Fruit fly (Drosophila melanogaster) whole organism, embryonic: Measurements from ENCODE around the gene ND-49.
A peak's percentile ranks its signal among the peaks of the same experiment; 100 is the strongest.

Source experiments
- Aef1 ChIP-seq: fragments of 200-800 bp; sonication (Bioruptor generic); IDR thresholded peaks from 3 replicates; pipeline ENCODE4 v1.3.6; 2022; ENCODE audit warnings: missing biosample characterization, missing genetic modification characterization
- CG10959 ChIP-seq: fragments of 200-800 bp; sonication (Bioruptor generic); IDR thresholded peaks from 2 replicates; pipeline ENCODE4 v1.3.6; 2022; ENCODE audit warnings: missing biosample characterization, missing genetic modification characterization
- CG12219 ChIP-seq: fragments of 200-800 bp; sonication (Bioruptor generic); optimal IDR thresholded peaks from 3 replicates; lab custom pipeline; 2018; ENCODE audit warnings: missing biosample characterization, mild to moderate bottlenecking, missing genetic modification characterization
- CG12659 ChIP-seq: fragments of 200-800 bp; sonication (Bioruptor generic); optimal IDR thresholded peaks from 3 replicates; lab custom pipeline; 2017; ENCODE audit warnings: mild to moderate bottlenecking, missing biosample characterization, missing genetic modification reagents, missing genetic modification characterization
- CG13287 ChIP-seq: fragments of 200-800 bp; sonication (Bioruptor generic); IDR thresholded peaks from 2 replicates; pipeline ENCODE4 v1.3.6; 2022; ENCODE audit warnings: missing biosample characterization, missing genetic modification characterization; ENCODE audit not compliant: partially characterized antibody
- CG15269 ChIP-seq: fragments of 200-800 bp; sonication (Bioruptor generic); optimal IDR thresholded peaks from 2 replicates; lab custom pipeline; 2018; ENCODE audit warnings: missing biosample characterization, mild to moderate bottlenecking, missing genetic modification characterization, moderate library complexity
- CG2129 ChIP-seq: fragments of 200-800 bp; sonication (Bioruptor generic); IDR thresholded peaks from 2 replicates; pipeline ENCODE4 v1.3.6; 2022; ENCODE audit warnings: missing biosample characterization, missing genetic modification characterization; ENCODE audit not compliant: partially characterized antibody
- CG2712 ChIP-seq: fragments of 200-800 bp; optimal IDR thresholded peaks from 3 replicates; lab custom pipeline; 2019; ENCODE audit warnings: missing biosample characterization, mild to moderate bottlenecking, missing genetic modification characterization, moderate library complexity
- CG31441 ChIP-seq: fragments of 200-800 bp; sonication (Bioruptor generic); IDR thresholded peaks from 2 replicates; pipeline ENCODE4 v1.3.6; 2022; ENCODE audit warnings: missing biosample characterization, missing genetic modification characterization
- CG32767 ChIP-seq: fragments of 200-800 bp; sonication (Bioruptor generic); IDR thresholded peaks from 2 replicates; pipeline ENCODE4 v1.3.6; 2022; ENCODE audit warnings: missing biosample characterization, missing genetic modification characterization
- CG33557 ChIP-seq: fragments of 200-800 bp; sonication (Bioruptor generic); optimal IDR thresholded peaks from 2 replicates; lab custom pipeline; 2019; ENCODE audit warnings: missing biosample characterization, mild to moderate bottlenecking, missing genetic modification characterization, moderate library complexity
- CG6683 ChIP-seq: fragments of 200-800 bp; sonication (Bioruptor generic); optimal IDR thresholded peaks from 2 replicates; lab custom pipeline; 2017; ENCODE audit warnings: missing biosample characterization, mild to moderate bottlenecking, missing genetic modification characterization, missing genetic modification reagents
- CG8290 ChIP-seq, 3 experiments: fragments of 200-800 bp; sonication (Bioruptor generic); optimal IDR thresholded peaks; 2 replicates each; lab custom pipeline; 2016 to 2019; ENCODE audit warnings: missing biosample characterization in 3 of 3, missing genetic modification characterization in 3 of 3, mild to moderate bottlenecking in 2 of 3, moderate library complexity in 1 of 3
- CG8765 ChIP-seq: fragments of 200-800 bp; sonication (Bioruptor generic); IDR thresholded peaks from 2 replicates; pipeline ENCODE4 v1.3.6; 2022; ENCODE audit warnings: missing biosample characterization, missing genetic modification characterization
- Chrac-16 ChIP-seq: fragments of 200-800 bp; sonication (Bioruptor generic); optimal IDR thresholded peaks from 3 replicates; lab custom pipeline; 2016; ENCODE audit warnings: missing biosample characterization, missing genetic modification characterization
- D ChIP-seq, 2 experiments: fragments of 200-800 bp in 1 of 2; fragments of >200 bp in 1 of 2; sonication (Bioruptor generic) in 1 of 2; optimal IDR thresholded peaks; 2 replicates in 1 of 2; 3 replicates in 1 of 2; lab custom pipeline; 2017; ENCODE audit warnings: mild to moderate bottlenecking in 1 of 2, missing biosample characterization in 1 of 2, missing genetic modification characterization in 1 of 2, missing genetic modification reagents in 1 of 2
- Dad ChIP-seq: fragments of 200-800 bp; sonication (Bioruptor generic); optimal IDR thresholded peaks from 3 replicates; lab custom pipeline; 2016; ENCODE audit warnings: missing biosample characterization, missing genetic modification characterization
- Dfd ChIP-seq, 2 experiments: fragments of >200 bp; optimal IDR thresholded peaks; 2 replicates each; lab custom pipeline; 2017; ENCODE audit warnings: missing biosample characterization in 2 of 2, missing genetic modification characterization in 2 of 2
- Dll ChIP-seq: fragments of 200-800 bp; sonication (Bioruptor generic); IDR thresholded peaks from 4 replicates; pipeline ENCODE4 v1.3.6; 2022; ENCODE audit warnings: missing biosample characterization, missing genetic modification characterization; ENCODE audit not compliant: partially characterized antibody
- Doc2 ChIP-seq: fragments of 200-800 bp; sonication (Bioruptor generic); IDR thresholded peaks from 2 replicates; pipeline ENCODE4 v1.3.6; 2022; ENCODE audit warnings: missing biosample characterization, missing genetic modification characterization
- Eip74EF ChIP-seq, 2 experiments: fragments of 200-800 bp in 1 of 2; fragments of >200 bp in 1 of 2; sonication (Bioruptor generic) in 1 of 2; optimal IDR thresholded peaks; 2 replicates each; lab custom pipeline; 2017 to 2019; ENCODE audit warnings: missing biosample characterization in 2 of 2, missing genetic modification characterization in 2 of 2, mild to moderate bottlenecking in 1 of 2, moderate library complexity in 1 of 2
- Elba2 ChIP-seq: fragments of 200-800 bp; sonication (Bioruptor generic); optimal IDR thresholded peaks from 3 replicates; lab custom pipeline; 2016; ENCODE audit warnings: missing biosample characterization, missing genetic modification characterization
- Gsc ChIP-seq: fragments of 200-800 bp; sonication (Bioruptor generic); IDR thresholded peaks from 2 replicates; pipeline ENCODE4 v1.3.6; 2022; ENCODE audit warnings: missing biosample characterization, missing genetic modification characterization
- H2.0 ChIP-seq: fragments of 200-800 bp; sonication (Bioruptor generic); IDR thresholded peaks from 2 replicates; pipeline ENCODE4 v1.3.6; 2022; ENCODE audit warnings: missing biosample characterization, missing genetic modification characterization
- Hr39 ChIP-seq: fragments of >200 bp; optimal IDR thresholded peaks from 2 replicates; lab custom pipeline; 2017
- MESR4 ChIP-seq: fragments of 200-800 bp; sonication (Bioruptor generic); optimal IDR thresholded peaks from 2 replicates; lab custom pipeline; 2018; ENCODE audit warnings: missing biosample characterization, mild to moderate bottlenecking, missing genetic modification characterization, moderate library complexity
- Mrtf ChIP-seq: fragments of 200-800 bp; sonication (Bioruptor generic); IDR thresholded peaks from 3 replicates; pipeline ENCODE4 v1.3.6; 2022; ENCODE audit warnings: missing biosample characterization, missing genetic modification characterization
- NK7.1 ChIP-seq: fragments of 200-800 bp; sonication (Bioruptor generic); optimal IDR thresholded peaks from 3 replicates; lab custom pipeline; 2016; ENCODE audit warnings: missing biosample characterization, missing genetic modification characterization
- Nf-YB ChIP-seq: fragments of 200-800 bp; sonication (Bioruptor generic); optimal IDR thresholded peaks from 3 replicates; lab custom pipeline; 2019; ENCODE audit warnings: missing biosample characterization, mild to moderate bottlenecking, missing genetic modification characterization, moderate library complexity
- TFAM ChIP-seq: fragments of 200-800 bp; sonication (Bioruptor generic); optimal IDR thresholded peaks from 2 replicates; lab custom pipeline; 2017; ENCODE audit warnings: missing biosample characterization, missing genetic modification characterization, inconsistent platforms
- Usf ChIP-seq: fragments of 200-800 bp; sonication (Bioruptor generic); optimal IDR thresholded peaks from 2 replicates; lab custom pipeline; 2017; ENCODE audit warnings: missing genotype, missing biosample characterization, missing genetic modification characterization
- Vsx1 ChIP-seq: fragments of 200-800 bp; sonication (Bioruptor generic); optimal IDR thresholded peaks from 2 replicates; lab custom pipeline; 2017; ENCODE audit warnings: missing biosample characterization, mild to moderate bottlenecking, missing genetic modification characterization, missing genetic modification reagents
- bcd ChIP-seq: fragments of 200-800 bp; sonication (Bioruptor generic); optimal IDR thresholded peaks from 2 replicates; lab custom pipeline; 2017; ENCODE audit warnings: missing biosample characterization, mild to moderate bottlenecking, missing genetic modification characterization
- btn ChIP-seq: fragments of 200-800 bp; sonication (Bioruptor generic); optimal IDR thresholded peaks from 2 replicates; lab custom pipeline; 2016; ENCODE audit warnings: missing biosample characterization, missing genetic modification characterization
- chif ChIP-seq, 2 experiments: fragments of 200-800 bp; sonication (Bioruptor generic); optimal IDR thresholded peaks; 3 replicates each; lab custom pipeline; 2016; ENCODE audit warnings: missing biosample characterization in 2 of 2, missing genetic modification characterization in 2 of 2
- fru ChIP-seq: fragments of >200 bp; optimal IDR thresholded peaks from 2 replicates; lab custom pipeline; 2017
- grau ChIP-seq: fragments of 200-800 bp; optimal IDR thresholded peaks from 3 replicates; lab custom pipeline; 2019; ENCODE audit warnings: missing biosample characterization, mild to moderate bottlenecking, missing genetic modification characterization, moderate library complexity
- insv ChIP-seq, 2 experiments: fragments of 200-800 bp; sonication (Bioruptor generic); optimal IDR thresholded peaks; 3 replicates each; lab custom pipeline; 2016 to 2018; ENCODE audit warnings: missing biosample characterization in 2 of 2, missing genetic modification characterization in 2 of 2
- pros ChIP-seq: fragments of 200-800 bp; sonication (Bioruptor generic); optimal IDR thresholded peaks from 3 replicates; lab custom pipeline; 2019; ENCODE audit warnings: missing biosample characterization, mild to moderate bottlenecking, missing genetic modification characterization, moderate library complexity
- pzg ChIP-seq: fragments of 200-800 bp; sonication (Bioruptor generic); optimal IDR thresholded peaks from 3 replicates; lab custom pipeline; 2018; ENCODE audit warnings: missing biosample characterization, mild to moderate bottlenecking, missing genetic modification characterization, moderate library complexity
- ranshi ChIP-seq: fragments of 200-800 bp; sonication (Bioruptor generic); IDR thresholded peaks from 2 replicates; pipeline ENCODE4 v1.3.6; 2022; ENCODE audit warnings: missing biosample characterization, missing genetic modification characterization
- rib ChIP-seq: fragments of 200-800 bp; sonication (Bioruptor generic); IDR thresholded peaks from 2 replicates; pipeline ENCODE4 v1.3.6; 2022; ENCODE audit warnings: missing biosample characterization, missing genetic modification characterization
- ssp ChIP-seq: fragments of 200-800 bp; sonication (Bioruptor generic); IDR thresholded peaks from 2 replicates; pipeline ENCODE4 v1.3.6; 2022; ENCODE audit warnings: missing biosample characterization, missing genetic modification characterization
- sug ChIP-seq: fragments of 200-800 bp; optimal IDR thresholded peaks from 2 replicates; lab custom pipeline; 2019; ENCODE audit warnings: missing biosample characterization, mild to moderate bottlenecking, missing genetic modification characterization, moderate library complexity
- usp ChIP-seq: fragments of >200 bp; optimal IDR thresholded peaks from 2 replicates; lab custom pipeline; 2017; ENCODE audit warnings: missing biosample characterization, missing genetic modification characterization
- zen ChIP-seq: fragments of 200-800 bp; sonication (Bioruptor generic); optimal IDR thresholded peaks from 3 replicates; lab custom pipeline; 2018; ENCODE audit warnings: missing biosample characterization, mild to moderate bottlenecking, missing genetic modification characterization, moderate library complexity
- zen2 ChIP-seq: fragments of 200-800 bp; sonication (Bioruptor generic); IDR thresholded peaks from 3 replicates; pipeline ENCODE4 v1.3.6; 2022; ENCODE audit warnings: missing biosample characterization, missing genetic modification characterization; ENCODE audit not compliant: partially characterized antibody
- zfh2 ChIP-seq: fragments of 200-800 bp; sonication (Bioruptor generic); optimal IDR thresholded peaks from 2 replicates; lab custom pipeline; 2016; ENCODE audit warnings: missing biosample characterization, missing genetic modification characterization

Gene ND-49

dm6 chr4:570404-571302 is 701 bp downstream of the ND-49 start:
- TF ChIP-seq CG10959 (GFP tag; lab: Robert Waterston, UW) (no peak), CG6683 (GFP tag; lab: Kevin White, UChicago) (no peak), Gsc (no peak), Mrtf (GFP tag; lab: Robert Waterston, UW) (no peak), D (optimal IDR thresholded peaks at IDR 0.05; lab: Kevin White, UChicago) (no peak), D (GFP tag; optimal IDR thresholded peaks at IDR 0.05; lab: Kevin White, UChicago) (no peak), bcd (GFP tag; lab: Kevin White, UChicago) (no peak), usp (GFP tag; lab: Kevin White, UChicago) (no peak), NK7.1 (GFP tag; lab: Kevin White, UChicago) (no peak), fru (lab: Kevin White, UChicago) (no peak), Eip74EF (GFP tag; optimal IDR thresholded peaks at IDR 0.05; lab: Kevin White, UChicago) (peak in 1 of 2 experiments; percentile 77), Hr39 (lab: Kevin White, UChicago) (no peak), CG12659 (GFP tag; lab: Kevin White, UChicago) (peak; percentile 13), Nf-YB (GFP tag; lab: Kevin White, UChicago) (no peak), CG12219 (GFP tag; lab: Kevin White, UChicago) (no peak), Chrac-16 (GFP tag; lab: Kevin White, UChicago) (no peak), CG15269 (tag; lab: Kevin White, UChicago) (no peak), pzg (GFP tag; lab: Kevin White, UChicago) (peak; percentile 45), sug (tag; lab: Kevin White, UChicago) (no peak), CG13287 (GFP tag; lab: Robert Waterston, UW) (no peak), zfh2 (no peak), insv (GFP tag; optimal IDR thresholded peaks at IDR 0.05; lab: Kevin White, UChicago) (peak in 1 of 2 experiments; percentile 86), btn (GFP tag; lab: Kevin White, UChicago) (no peak), MESR4 (peak; percentile 88), grau (tag; lab: Kevin White, UChicago) (no peak), ranshi (GFP tag; lab: Robert Waterston, UW) (no peak), Aef1 (no peak), Elba2 (peak; percentile 76), H2.0 (GFP tag; lab: Robert Waterston, UW) (no peak), zen2 (GFP tag; lab: Robert Waterston, UW) (no peak), CG8765 (GFP tag; lab: Robert Waterston, UW) (no peak), CG31441 (GFP tag; lab: Robert Waterston, UW) (no peak), Dfd (GFP tag; optimal IDR thresholded peaks at IDR 0.05; lab: Kevin White, UChicago) (peak in 1 of 2 experiments; percentile 89), zen (peak; percentile 40), Dad (GFP tag; lab: Kevin White, UChicago) (no peak), CG2712 (tag; lab: Kevin White, UChicago) (peak; percentile 36), rib (GFP tag; lab: Robert Waterston, UW) (no peak), CG2129 (GFP tag; lab: Robert Waterston, UW) (no peak), Usf (peak; percentile 6), ssp (GFP tag; lab: Robert Waterston, UW) (peak; percentile 99), CG8290 (GFP tag; optimal IDR thresholded peaks at IDR 0.05; lab: Kevin White, UChicago) (no peak), CG8290 (tag; optimal IDR thresholded peaks at IDR 0.05; lab: Kevin White, UChicago) (peak in 1 of 2 experiments; percentile 26), Vsx1 (GFP tag; lab: Kevin White, UChicago) (no peak), pros (no peak), CG33557 (no peak), CG32767 (GFP tag; lab: Robert Waterston, UW) (no peak), TFAM (GFP tag; lab: Kevin White, UChicago) (no peak), chif (GFP tag; optimal IDR thresholded peaks at IDR 0.05; lab: Kevin White, UChicago) (no peak), Doc2 (GFP tag; lab: Robert Waterston, UW) (no peak), Dll (no peak)
